Fruit fly (Drosophila melanogaster) whole organism, embryonic: Measurements from ENCODE around the gene fal.

ENCODE experiments used
- BtbVII ChIP-seq: fragments of 200-800 bp; sonication (Bioruptor generic); optimal IDR thresholded peaks from 3 replicates; lab custom pipeline; 2017; ENCODE audit warnings: missing biosample characterization, mild to moderate bottlenecking, missing genetic modification characterization
- CG10565 ChIP-seq: fragments of 200-800 bp; sonication (Bioruptor generic); optimal IDR thresholded peaks from 3 replicates; lab custom pipeline; 2016; ENCODE audit warnings: missing biosample characterization, mild to moderate bottlenecking, missing genetic modification characterization
- CG11696 ChIP-seq: fragments of 200-800 bp; sonication (Bioruptor generic); IDR thresholded peaks from 2 replicates; pipeline ENCODE4 v1.3.6; 2022; ENCODE audit warnings: missing biosample characterization, missing genetic modification characterization
- CG1233 ChIP-seq: fragments of 200-800 bp; sonication (Bioruptor generic); optimal IDR thresholded peaks from 4 replicates; lab custom pipeline; 2018; ENCODE audit warnings: missing biosample characterization, mild to moderate bottlenecking, missing genetic modification characterization
- CG12391 ChIP-seq: fragments of 200-800 bp; sonication (Bioruptor generic); optimal IDR thresholded peaks from 3 replicates; lab custom pipeline; 2018; ENCODE audit warnings: missing biosample characterization, mild to moderate bottlenecking, missing genetic modification characterization, moderate library complexity
- CG12744 ChIP-seq: fragments of 200-800 bp; sonication (Bioruptor generic); optimal IDR thresholded peaks from 2 replicates; lab custom pipeline; 2016; ENCODE audit warnings: missing biosample characterization, missing genetic modification characterization
- CG13624 ChIP-seq: fragments of 200-800 bp; sonication (Bioruptor generic); optimal IDR thresholded peaks from 2 replicates; lab custom pipeline; 2016; ENCODE audit warnings: missing biosample characterization, missing genetic modification characterization
- CG14014 ChIP-seq: fragments of 200-800 bp; sonication (Bioruptor generic); IDR thresholded peaks from 2 replicates; pipeline ENCODE4 v1.3.6; 2022; ENCODE audit warnings: missing biosample characterization, missing genetic modification characterization
- CG14441 ChIP-seq: fragments of 200-800 bp; sonication (Bioruptor generic); IDR thresholded peaks from 2 replicates; pipeline ENCODE4 v1.3.6; 2022; ENCODE audit warnings: missing biosample characterization, missing genetic modification characterization
- CG1603 ChIP-seq: fragments of 200-800 bp; sonication (Bioruptor generic); optimal IDR thresholded peaks from 2 replicates; lab custom pipeline; 2019; ENCODE audit warnings: missing biosample characterization, mild to moderate bottlenecking, missing genetic modification characterization, moderate library complexity
- CG18599 ChIP-seq: fragments of 200-800 bp; sonication (Bioruptor generic); optimal IDR thresholded peaks from 3 replicates; lab custom pipeline; 2017; ENCODE audit warnings: missing biosample characterization, missing genetic modification characterization, mild to moderate bottlenecking, moderate library complexity, missing genetic modification reagents
- CG18764 ChIP-seq: fragments of 200-800 bp; sonication (Bioruptor generic); optimal IDR thresholded peaks from 3 replicates; lab custom pipeline; 2016; ENCODE audit warnings: missing biosample characterization, missing genetic modification characterization
- CG5180 ChIP-seq: fragments of 200-800 bp; sonication (Bioruptor generic); optimal IDR thresholded peaks from 3 replicates; lab custom pipeline; 2017; ENCODE audit warnings: missing biosample characterization, missing genetic modification characterization, mild to moderate bottlenecking, moderate library complexity, missing genetic modification reagents
- CG7963 ChIP-seq: fragments of 200-800 bp; sonication (Bioruptor generic); IDR thresholded peaks from 3 replicates; pipeline ENCODE4 v1.3.6; 2022; ENCODE audit warnings: missing biosample characterization, missing genetic modification characterization; ENCODE audit not compliant: partially characterized antibody
- CG9817 ChIP-seq: fragments of 200-800 bp; sonication (Bioruptor generic); optimal IDR thresholded peaks from 2 replicates; lab custom pipeline; 2018; ENCODE audit warnings: missing biosample characterization, mild to moderate bottlenecking, missing genetic modification characterization, moderate library complexity
- Elba2 ChIP-seq: fragments of 200-800 bp; sonication (Bioruptor generic); optimal IDR thresholded peaks from 3 replicates; lab custom pipeline; 2016; ENCODE audit warnings: missing biosample characterization, missing genetic modification characterization
- Ets97D ChIP-seq: fragments of 200-800 bp; sonication (Bioruptor generic); optimal IDR thresholded peaks from 3 replicates; lab custom pipeline; 2016; ENCODE audit warnings: missing biosample characterization, missing genetic modification characterization
- Gug ChIP-seq: fragments of 200-800 bp; sonication (Bioruptor generic); IDR thresholded peaks from 4 replicates; pipeline ENCODE4 v1.3.6; 2022; ENCODE audit warnings: missing biosample characterization, missing genetic modification characterization
- H2.0 ChIP-seq: fragments of 200-800 bp; sonication (Bioruptor generic); IDR thresholded peaks from 2 replicates; pipeline ENCODE4 v1.3.6; 2022; ENCODE audit warnings: missing biosample characterization, missing genetic modification characterization
- HLH3B ChIP-seq: fragments of 200-800 bp; sonication (Bioruptor generic); IDR thresholded peaks from 2 replicates; pipeline ENCODE4 v1.3.6; 2022; ENCODE audit warnings: missing biosample characterization, missing genetic modification characterization
- Hsf ChIP-seq: fragments of 200-800 bp; sonication (Bioruptor generic); optimal IDR thresholded peaks from 3 replicates; lab custom pipeline; 2016; ENCODE audit warnings: missing biosample characterization, missing genetic modification characterization
- Lim3 ChIP-seq: fragments of 200-800 bp; sonication (Bioruptor generic); IDR thresholded peaks from 2 replicates; pipeline ENCODE4 v1.3.6; 2022; ENCODE audit warnings: missing biosample characterization, missing genetic modification characterization
- MESR4 ChIP-seq: fragments of 200-800 bp; sonication (Bioruptor generic); optimal IDR thresholded peaks from 2 replicates; lab custom pipeline; 2018; ENCODE audit warnings: missing biosample characterization, mild to moderate bottlenecking, missing genetic modification characterization, moderate library complexity
- Med ChIP-seq: fragments of 200-800 bp; sonication (Bioruptor generic); peaks from one replicate; lab custom pipeline; 2016; ENCODE audit warnings: missing biosample characterization, missing genetic modification characterization, mild to moderate bottlenecking, inconsistent platforms, moderate library complexity
- Meics ChIP-seq: fragments of 200-800 bp; sonication (Bioruptor generic); optimal IDR thresholded peaks from 2 replicates; lab custom pipeline; 2017; ENCODE audit warnings: missing biosample characterization, mild to moderate bottlenecking, missing genetic modification characterization
- NC2α ChIP-seq: fragments of 200-800 bp; sonication (Bioruptor generic); optimal IDR thresholded peaks from 2 replicates; lab custom pipeline; 2016; ENCODE audit warnings: missing biosample characterization, missing genetic modification characterization
- Nf-YA ChIP-seq: fragments of 200-800 bp; sonication (Bioruptor generic); IDR thresholded peaks from 2 replicates; pipeline ENCODE4 v1.3.6; 2022; ENCODE audit warnings: missing biosample characterization, missing genetic modification characterization
- NfI ChIP-seq: fragments of 200-800 bp; sonication (Bioruptor generic); optimal IDR thresholded peaks from 3 replicates; lab custom pipeline; 2018; ENCODE audit warnings: missing biosample characterization, mild to moderate bottlenecking, missing genetic modification characterization, moderate library complexity
- Oaz ChIP-seq: fragments of 200-800 bp; sonication (Bioruptor generic); IDR thresholded peaks from 2 replicates; pipeline ENCODE4 v1.3.6; 2022; ENCODE audit warnings: missing biosample characterization, missing genetic modification characterization
- Ptx1 ChIP-seq: fragments of 200-800 bp; sonication (Bioruptor generic); IDR thresholded peaks from 2 replicates; pipeline ENCODE4 v1.3.6; 2022; ENCODE audit warnings: missing biosample characterization, missing genetic modification characterization
- Rfx ChIP-seq: fragments of 200-800 bp; sonication (Bioruptor generic); IDR thresholded peaks from 2 replicates; pipeline ENCODE4 v1.3.6; 2022; ENCODE audit warnings: missing biosample characterization, missing genetic modification characterization
- Xbp1 ChIP-seq: fragments of 200-800 bp; sonication (Bioruptor generic); optimal IDR thresholded peaks from 3 replicates; lab custom pipeline; 2016; ENCODE audit warnings: missing biosample characterization, mild to moderate bottlenecking, missing genetic modification characterization
- bsh ChIP-seq, 2 experiments: fragments of 200-800 bp; sonication (Bioruptor generic); optimal IDR thresholded peaks; 2 replicates each; lab custom pipeline; 2017 to 2018; ENCODE audit warnings: mild to moderate bottlenecking in 2 of 2, missing biosample characterization in 2 of 2, missing genetic modification characterization in 2 of 2, moderate library complexity in 1 of 2
- ci ChIP-seq: fragments of 200-800 bp; sonication (Bioruptor generic); IDR thresholded peaks from 3 replicates; pipeline ENCODE4 v1.3.6; 2022; ENCODE audit warnings: missing biosample characterization, missing genetic modification characterization
- dimm ChIP-seq: fragments of 200-800 bp; sonication (Bioruptor generic); IDR thresholded peaks from 2 replicates; pipeline ENCODE4 v1.3.6; 2022; ENCODE audit warnings: missing biosample characterization, missing genetic modification characterization
- dmrt99B ChIP-seq: fragments of 200-800 bp; sonication (Bioruptor generic); optimal IDR thresholded peaks from 2 replicates; lab custom pipeline; 2018; ENCODE audit warnings: missing biosample characterization, mild to moderate bottlenecking, missing genetic modification characterization, moderate library complexity
- ewg ChIP-seq: fragments of 200-800 bp; sonication (Bioruptor generic); optimal IDR thresholded peaks from 3 replicates; lab custom pipeline; 2017; ENCODE audit warnings: mild to moderate bottlenecking, missing biosample characterization, missing genetic modification reagents, missing genetic modification characterization
- fd96Cb ChIP-seq: fragments of 200-800 bp; sonication (Bioruptor generic); optimal IDR thresholded peaks from 2 replicates; lab custom pipeline; 2018; ENCODE audit warnings: missing biosample characterization, mild to moderate bottlenecking, missing genetic modification characterization, moderate library complexity
- fru ChIP-seq: fragments of >200 bp; optimal IDR thresholded peaks from 2 replicates; lab custom pipeline; 2017
- jing ChIP-seq: fragments of 200-800 bp; sonication (Bioruptor generic); optimal IDR thresholded peaks from 2 replicates; lab custom pipeline; 2018; ENCODE audit warnings: missing biosample characterization, mild to moderate bottlenecking, missing genetic modification characterization
- lbe ChIP-seq: fragments of 200-800 bp; sonication (Bioruptor generic); optimal IDR thresholded peaks from 2 replicates; lab custom pipeline; 2016; ENCODE audit warnings: missing biosample characterization, mild to moderate bottlenecking, missing genetic modification characterization
- lilli ChIP-seq: fragments of 200-800 bp; sonication (Bioruptor generic); optimal IDR thresholded peaks from 3 replicates; lab custom pipeline; 2016; ENCODE audit warnings: missing biosample characterization, missing genetic modification characterization
- oc ChIP-seq: fragments of 200-800 bp; sonication (Bioruptor generic); optimal IDR thresholded peaks from 2 replicates; lab custom pipeline; 2018; ENCODE audit warnings: missing biosample characterization, mild to moderate bottlenecking, missing genetic modification characterization, moderate library complexity
- pan ChIP-seq, 4 experiments: fragments of >200 bp in 3 of 4; fragments of 200-800 bp in 1 of 4; sonication (Bioruptor generic) in 1 of 4; optimal IDR thresholded peaks in 3 of 4; IDR thresholded peaks in 1 of 4; 2 replicates each; pipeline versions ENCODE4 v1.3.6 to Lab custom; 2017 to 2022; ENCODE audit warnings: missing biosample characterization in 2 of 4, missing genetic modification characterization in 2 of 4, mixed read lengths in 1 of 4
- pita ChIP-seq: fragments of 200-800 bp; sonication (Bioruptor generic); optimal IDR thresholded peaks from 2 replicates; lab custom pipeline; 2017; ENCODE audit warnings: missing biosample characterization, mild to moderate bottlenecking, missing genetic modification characterization
- pros ChIP-seq: fragments of 200-800 bp; sonication (Bioruptor generic); optimal IDR thresholded peaks from 3 replicates; lab custom pipeline; 2019; ENCODE audit warnings: missing biosample characterization, mild to moderate bottlenecking, missing genetic modification characterization, moderate library complexity
- sens ChIP-seq: fragments of 200-800 bp; sonication (Bioruptor generic); peaks from one replicate; lab custom pipeline; 2016; ENCODE audit warnings: missing biosample characterization, missing genetic modification characterization
- ssp ChIP-seq: fragments of 200-800 bp; sonication (Bioruptor generic); IDR thresholded peaks from 2 replicates; pipeline ENCODE4 v1.3.6; 2022; ENCODE audit warnings: missing biosample characterization, missing genetic modification characterization
- unpg ChIP-seq: fragments of 200-800 bp; sonication (Bioruptor generic); optimal IDR thresholded peaks from 3 replicates; lab custom pipeline; 2018; ENCODE audit warnings: missing biosample characterization, mild to moderate bottlenecking, missing genetic modification characterization, moderate library complexity
- zen ChIP-seq: fragments of 200-800 bp; sonication (Bioruptor generic); optimal IDR thresholded peaks from 3 replicates; lab custom pipeline; 2018; ENCODE audit warnings: missing biosample characterization, mild to moderate bottlenecking, missing genetic modification characterization, moderate library complexity

fal gene

dm6 chr3L:19261720-19262119 is 32.6 kb upstream of the fal start:
- TF ChIP-seq jing: no peak
- TF ChIP-seq MESR4 (GFP tag; lab: Kevin White, UChicago): no peak
- TF ChIP-seq CG14441 (GFP tag; lab: Robert Waterston, UW): no peak
- TF ChIP-seq CG7963 (GFP tag; lab: Robert Waterston, UW): 0 out of 3 replicates have a peak, but pooled peaks have one; percentile 54
- no peak for TF ChIP-seq fru
- TF ChIP-seq CG10565 (GFP tag; lab: Kevin White, UChicago): no peak
- TF ChIP-seq dimm (GFP tag; lab: Robert Waterston, UW): no peak
- no peak for TF ChIP-seq Xbp1 (GFP tag; lab: Kevin White, UChicago)
- no peak for TF ChIP-seq Ptx1
- TF ChIP-seq sens (GFP tag; lab: Kevin White, UChicago): peak; percentile 75
- no peak for TF ChIP-seq NC2α (GFP tag; lab: Kevin White, UChicago)
- TF ChIP-seq Elba2 (GFP tag; lab: Kevin White, UChicago): no peak
- no peak for TF ChIP-seq CG13624
- no peak for TF ChIP-seq pros (GFP tag; lab: Kevin White, UChicago)
- TF ChIP-seq Lim3 (GFP tag; lab: Robert Waterston, UW): no peak
- no peak for TF ChIP-seq ssp (GFP tag; lab: Robert Waterston, UW)
- no peak for TF ChIP-seq oc
- no peak for TF ChIP-seq Oaz (GFP tag; lab: Robert Waterston, UW)
- TF ChIP-seq CG18599 (GFP tag; lab: Kevin White, UChicago): no peak
- TF ChIP-seq pita (GFP tag; lab: Kevin White, UChicago): no peak
- TF ChIP-seq bsh (GFP tag; optimal IDR thresholded peaks at IDR 0.05; lab: Kevin White, UChicago): no peak
- TF ChIP-seq CG1233 (GFP tag; lab: Kevin White, UChicago): no peak
- TF ChIP-seq zen (tag; lab: Kevin White, UChicago): no peak
- TF ChIP-seq Med (GFP tag; lab: Kevin White, UChicago): peak; percentile 21
- TF ChIP-seq lilli (GFP tag; lab: Kevin White, UChicago): no peak
- TF ChIP-seq CG14014 (GFP tag; lab: Robert Waterston, UW): no peak
- TF ChIP-seq, all 482 proteins: peak for 3

dm6 chr3L:19263480-19264140 is 30.8 kb upstream of the fal start, which contains the start of the genes CG42374 and Mettl5:
Gene CG42374, plus strand, starts transcription at chr3L:19263766.
Gene Mettl5, plus strand, starts transcription at chr3L:19263766.
- TF ChIP-seq CG11696 (GFP tag; lab: Robert Waterston, UW) (peak; percentile 98), NfI (GFP tag; lab: Kevin White, UChicago) (peak; percentile 30), CG18764 (no peak), Gug (GFP tag; lab: Robert Waterston, UW) (no peak), CG1603 (tag; lab: Kevin White, UChicago) (peak; percentile 46), ewg (GFP tag; lab: Kevin White, UChicago) (peak; percentile 11), Meics (GFP tag; lab: Kevin White, UChicago) (peak; percentile 60), CG9817 (tag; lab: Kevin White, UChicago) (no peak), Nf-YA (GFP tag; lab: Robert Waterston, UW) (no peak), BtbVII (GFP tag; lab: Kevin White, UChicago) (no peak), Rfx (GFP tag; lab: Robert Waterston, UW) (peak; percentile 65), ci (no peak), fd96Cb (tag; lab: Kevin White, UChicago) (peak; percentile 44), Hsf (GFP tag; lab: Kevin White, UChicago) (peak; percentile 8), HLH3B (GFP tag; lab: Robert Waterston, UW) (peak; percentile 54; the same call in 1 of the 2 replicates), CG5180 (GFP tag; lab: Kevin White, UChicago) (peak; percentile 3), CG12391 (tag; lab: Kevin White, UChicago) (peak; percentile 20), Ets97D (GFP tag; lab: Kevin White, UChicago) (no peak), lbe (no peak), H2.0 (GFP tag; lab: Robert Waterston, UW) (no peak), pan (optimal IDR thresholded peaks at IDR 0.05; lab: Kevin White, UChicago) (no peak), pan (GFP tag; optimal IDR thresholded peaks at IDR 0.05 in 1 of 2, IDR thresholded peaks at IDR 0.05 in 1 of 2) (peak in 1 of 2 experiments; percentile 71), dmrt99B (tag; lab: Kevin White, UChicago) (peak; percentile 47), CG12744 (GFP tag; lab: Kevin White, UChicago) (no peak), unpg (GFP tag; lab: Kevin White, UChicago) (peak; percentile 69)
